Worm (Caenorhabditis elegans) whole organism, early embryonic: ENCODE results near the gene bca-2.

Experiments used
- B0310.2 ChIP-seq: sonication (generic microtip); optimal IDR thresholded peaks from 2 replicates; lab custom pipeline; 2016; ENCODE audit warnings: mild to moderate bottlenecking, missing genetic modification characterization, missing compliant biosample characterization
- F13C5.2 ChIP-seq: sonication (generic microtip); optimal IDR thresholded peaks from 2 replicates; lab custom pipeline; 2017; ENCODE audit warnings: mild to moderate bottlenecking, missing genetic modification characterization, inconsistent platforms, missing compliant biosample characterization
- ama-1 ChIP-seq: fragments of 150-350 bp; optimal IDR thresholded peaks from 2 replicates; lab custom pipeline; 2014
- ceh-13 ChIP-seq: fragments of 200-800 bp; sonication (Bioruptor generic); optimal IDR thresholded peaks from 2 replicates; lab custom pipeline; 2018; ENCODE audit warnings: mild to moderate bottlenecking, missing genetic modification characterization, missing compliant biosample characterization
- ets-7 ChIP-seq: sonication (generic microtip); optimal IDR thresholded peaks from 2 replicates; lab custom pipeline; 2016; ENCODE audit warnings: missing genotype, missing genetic modification characterization, missing compliant biosample characterization
- flt-1 ChIP-seq: fragments of 200-800 bp; sonication (Bioruptor generic); IDR thresholded peaks from 2 replicates; pipeline ENCODE4 v1.3.6; 2022; ENCODE audit warnings: missing genetic modification characterization, missing compliant biosample characterization
- hmbx-1 ChIP-seq: sonication (generic microtip); optimal IDR thresholded peaks from 2 replicates; lab custom pipeline; 2016; ENCODE audit warnings: mild to moderate bottlenecking, missing genetic modification characterization, missing compliant biosample characterization
- hnd-1 ChIP-seq: sonication (generic microtip); optimal IDR thresholded peaks from 2 replicates; lab custom pipeline; 2016; ENCODE audit warnings: missing genetic modification characterization, missing compliant biosample characterization
- scrt-1 ChIP-seq: fragments of 200-800 bp; sonication (Bioruptor generic); IDR thresholded peaks from 2 replicates; pipeline ENCODE4 v1.3.6; 2022; ENCODE audit warnings: missing genetic modification characterization, missing compliant biosample characterization
- tbx-11 ChIP-seq: fragments of 200-800 bp; sonication (Bioruptor generic); IDR thresholded peaks from 2 replicates; pipeline ENCODE4 v1.3.6; 2022; ENCODE audit warnings: missing genetic modification characterization, missing compliant biosample characterization
- tbx-37 ChIP-seq: fragments of 200-800 bp; sonication (Bioruptor generic); conservative IDR thresholded peaks from 2 replicates; pipeline ENCODE4 v1.3.6; 2022; ENCODE audit warnings: missing genetic modification reagents, missing genetic modification characterization, missing compliant biosample characterization

DNA sequence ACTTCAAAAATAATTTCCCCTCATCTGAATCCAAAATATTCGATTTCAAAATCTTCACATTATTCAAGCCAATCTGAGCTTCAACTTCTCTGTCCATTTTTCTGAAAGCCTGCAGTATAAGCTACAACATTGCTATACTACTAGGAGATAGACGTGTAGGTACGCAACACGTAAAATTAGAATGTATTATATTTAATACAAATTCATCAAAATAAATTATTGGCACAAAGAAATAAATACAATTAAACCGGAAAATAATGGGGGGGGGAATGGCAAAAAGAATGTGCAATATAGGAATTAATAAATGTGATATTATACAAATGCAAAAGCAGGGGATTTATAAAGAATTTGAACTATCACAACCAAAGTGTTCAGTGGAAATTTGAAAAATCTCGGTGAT is 21.4 kb downstream of the bca-2 start, which contains the start of gene Y116A8C.25:
- TF ChIP-seq flt-1 (GFP tag; lab: Robert Waterston, UW), result no peak
- TF ChIP-seq scrt-1 (GFP tag; lab: Robert Waterston, UW), result no peak
- TF ChIP-seq ama-1 (lab: Kevin White, UChicago), result no peak
- no peak for TF ChIP-seq tbx-11 (GFP tag; lab: Robert Waterston, UW)
- no peak for TF ChIP-seq ets-7
- TF ChIP-seq ceh-13 (GFP tag; lab: Kevin White, UChicago), result no peak
- TF ChIP-seq tbx-37, result no peak
- no peak for TF ChIP-seq hnd-1 (tag; lab: Kevin White, UChicago)
- no peak for TF ChIP-seq F13C5.2
- TF ChIP-seq hmbx-1 (tag; lab: Kevin White, UChicago), result no peak
- TF ChIP-seq B0310.2 (tag; lab: Kevin White, UChicago), result no peak
